Worm (Caenorhabditis elegans) whole organism, dauer: ENCODE data around the gene Y50E8A.12.
"Not testable (repeated sequence)": the region's sequence is repeated elsewhere in the genome, so short reads cannot be mapped to it uniquely, and the experiment has no call there.

ENCODE experiments used
- unc-62 ChIP-seq: sonication (generic microtip); optimal IDR thresholded peaks from 2 replicates; lab custom pipeline; 2017; ENCODE audit warnings: missing biosample characterization, missing genetic modification reagents, missing genetic modification characterization

The Y50E8A.12 gene

ce11 chrV:14797886-14798285, 13.9 kb upstream of the Y50E8A.12 start:
- no peak for TF ChIP-seq unc-62

ce11 chrV:14793043-14793442, 9.0 kb upstream of the Y50E8A.12 start:
- TF ChIP-seq unc-62, result no peak

ce11 chrV:14792346-14792745, 8.3 kb upstream of the Y50E8A.12 start:
- no peak for TF ChIP-seq unc-62

- TF ChIP-seq unc-62, result no peak
These were observed 7.7 kb upstream of the Y50E8A.12 start for ce11 chrV:14791703-14792102.

DNA sequence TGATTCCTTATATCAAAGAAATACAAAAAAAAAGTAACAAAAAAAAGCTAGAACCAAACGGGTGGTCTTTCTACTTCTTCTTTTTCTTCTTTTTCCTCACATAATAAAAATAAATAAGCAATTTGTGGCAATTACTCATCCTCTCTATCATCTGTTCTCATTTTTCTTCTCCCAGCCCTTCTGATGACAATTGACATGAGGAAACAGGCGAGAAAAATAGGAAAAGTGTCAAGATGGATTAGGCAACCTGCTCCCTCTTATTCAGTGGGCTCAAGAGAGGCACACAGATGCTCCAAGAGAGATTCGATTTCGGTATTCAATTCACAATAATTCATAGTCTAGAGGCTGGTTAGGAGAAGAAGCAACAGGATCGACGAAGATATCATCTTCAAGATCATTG, 6.8 kb upstream of the Y50E8A.12 start:
- no peak for TF ChIP-seq unc-62

DNA sequence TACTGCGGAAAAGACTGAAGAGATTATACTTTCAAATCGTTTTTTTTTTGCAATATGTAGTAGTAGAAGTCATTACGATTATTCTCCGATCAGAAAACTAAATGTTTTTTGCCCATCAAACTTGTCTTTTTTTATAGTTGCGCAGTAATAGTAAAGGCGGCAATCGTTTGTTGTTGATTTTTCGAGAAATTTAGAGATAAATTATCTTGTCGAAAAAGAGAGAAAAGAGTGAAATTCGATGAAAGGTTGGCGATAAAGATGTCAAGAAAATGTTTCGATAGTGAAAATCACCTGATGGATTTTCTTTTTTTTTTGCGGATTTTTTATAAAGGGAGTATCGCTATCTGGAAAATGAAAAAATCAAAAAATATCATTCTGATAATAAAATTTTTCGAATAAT, 4.5 kb upstream of the Y50E8A.12 start:
- no peak for TF ChIP-seq unc-62

DNA sequence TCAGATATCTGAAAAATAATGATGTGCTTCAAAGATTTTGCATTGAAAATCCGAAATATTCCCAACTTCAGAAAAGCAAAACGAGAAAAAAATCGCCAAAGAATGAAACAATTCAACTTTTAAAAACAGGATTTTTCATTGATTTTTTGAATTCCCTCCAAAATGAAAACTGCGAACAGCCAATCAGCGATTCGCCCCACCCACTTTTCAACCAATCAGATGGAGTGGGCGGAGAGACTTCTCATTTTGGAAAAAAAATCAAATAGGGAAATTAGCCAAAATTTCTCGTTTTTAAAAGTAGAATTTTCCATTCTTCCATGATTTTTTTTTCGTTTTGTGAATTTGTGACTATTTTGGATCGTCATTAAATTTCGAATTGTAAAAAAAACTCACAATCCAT, 777 bp upstream of the Y50E8A.12 start:
- no peak for TF ChIP-seq unc-62

DNA sequence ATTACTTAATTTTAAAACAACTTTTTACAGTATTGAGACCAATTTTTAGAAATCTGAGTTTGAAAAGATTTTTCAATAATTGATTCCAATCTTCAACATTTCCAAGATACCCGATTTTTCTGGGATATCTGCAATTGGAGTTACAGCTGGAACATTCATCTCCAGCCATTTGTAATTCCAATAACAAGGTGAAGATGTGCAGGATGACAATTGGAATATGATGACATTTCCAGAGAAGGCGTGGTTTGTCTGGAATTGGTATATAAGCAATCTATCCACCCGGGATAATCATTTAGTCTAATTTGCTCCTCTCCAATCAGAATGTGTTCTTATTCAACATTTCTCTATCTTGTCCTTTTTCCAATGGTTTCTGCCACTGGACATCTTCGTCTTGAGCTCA, 2.9 kb downstream of the Y50E8A.12 start, which contains the start of gene Y50E8A.11:
TSS of gene Y50E8A.11 (plus strand) at position 301 of the 400 bp plus-strand sequence.
- TF ChIP-seq unc-62, result no peak

DNA sequence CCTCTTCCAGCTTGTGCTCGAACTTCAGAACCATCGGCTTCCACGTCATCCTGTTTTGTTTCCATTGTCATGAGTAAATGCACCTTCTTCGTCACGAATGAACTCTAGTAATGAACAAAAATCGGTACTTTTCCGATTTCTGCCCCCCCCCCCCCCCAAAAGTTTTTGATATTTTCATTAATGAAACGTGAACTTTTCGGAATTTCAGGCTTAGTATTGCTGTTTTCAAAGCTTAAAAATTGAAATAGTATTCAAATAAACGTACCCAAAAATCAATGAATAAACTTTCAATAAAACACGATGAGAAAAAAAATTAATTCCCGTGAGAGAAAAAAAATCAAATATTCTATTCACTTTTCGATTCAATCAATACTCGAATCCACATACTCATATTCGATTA, 4.4 kb downstream of the Y50E8A.12 start, which contains the start of the genes scrm-7 and Y50E8A.10:
TSS of gene scrm-7 (minus strand) at position 101 of the 400 bp plus-strand sequence.
TSS of gene Y50E8A.10 (plus strand) at position 353 of the 400 bp plus-strand sequence.
- TF ChIP-seq unc-62, result no peak

- no peak for TF ChIP-seq unc-62
These were observed 11.0 kb downstream of the Y50E8A.12 start, which contains the start of gene haf-7 for ce11 chrV:14773048-14773447. TSS of gene haf-7 (plus strand) at chrV:14773258.

ce11 chrV:14763582-14763981, 20.4 kb downstream of the Y50E8A.12 start:
- TF ChIP-seq unc-62, result no peak

DNA sequence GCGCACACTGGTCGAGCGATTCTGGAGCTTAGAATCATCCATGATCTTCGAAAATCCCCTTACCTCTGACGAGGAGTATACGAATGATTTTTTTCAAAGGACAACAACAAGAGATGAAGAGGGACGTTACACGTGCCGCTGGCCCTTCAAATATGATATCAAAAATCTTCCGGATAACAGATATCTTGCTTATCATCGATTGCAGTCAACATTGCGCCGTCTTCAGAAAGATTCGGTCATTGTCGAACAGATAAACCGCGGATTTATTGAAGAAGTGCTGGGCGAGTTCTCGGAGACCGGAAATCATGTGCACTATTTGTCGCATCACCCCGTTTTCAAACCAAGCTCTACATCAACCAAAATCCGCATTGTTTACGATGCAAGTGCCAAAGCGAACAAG, 21.4 kb downstream of the Y50E8A.12 start:
- TF ChIP-seq unc-62, result no peak

- TF ChIP-seq unc-62, result not testable (repeated sequence)
These were observed 33.7 kb downstream of the Y50E8A.12 start, which contains the start of gene nspa-10 for ce11 chrV:14750357-14750756. TSS of gene nspa-10 (minus strand) at chrV:14750457.

- TF ChIP-seq unc-62, result no peak
These were observed 35.3 kb downstream of the Y50E8A.12 start, which contains the start of the genes lipl-8 and Y50E8A.22 for ce11 chrV:14748608-14749137. TSS of gene lipl-8 (minus strand) at chrV:14748708. TSS of gene Y50E8A.22 (minus strand) at chrV:14749087.

DNA sequence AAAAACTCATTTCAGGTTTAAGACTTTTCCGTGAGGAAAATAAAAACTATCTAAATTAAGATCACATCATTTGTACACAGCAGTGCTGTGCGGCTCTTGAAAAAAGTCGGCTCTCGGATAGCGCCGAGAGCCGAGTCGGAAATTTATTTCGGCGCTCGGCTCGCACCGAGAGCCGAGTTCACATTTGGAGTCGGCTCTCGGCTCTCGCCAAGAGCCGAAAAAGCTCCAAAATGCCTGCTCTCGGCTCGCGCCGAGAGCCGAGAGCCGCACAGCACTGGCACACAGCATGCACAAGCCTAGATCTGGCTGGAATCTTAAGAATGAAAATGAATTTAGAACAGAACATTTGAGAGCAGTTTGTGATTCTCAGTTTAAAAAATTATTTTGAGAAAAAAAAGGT, 37.0 kb downstream of the Y50E8A.12 start:
- TF ChIP-seq unc-62, result no peak

- TF ChIP-seq unc-62, result no peak
These were observed 39.2 kb downstream of the Y50E8A.12 start for ce11 chrV:14744824-14745223.

- no peak for TF ChIP-seq unc-62
These were observed 42.8 kb downstream of the Y50E8A.12 start, which contains the start of gene Y50E8A.6 for ce11 chrV:14741233-14741632. TSS of gene Y50E8A.6 (minus strand) at chrV:14741333.

DNA sequence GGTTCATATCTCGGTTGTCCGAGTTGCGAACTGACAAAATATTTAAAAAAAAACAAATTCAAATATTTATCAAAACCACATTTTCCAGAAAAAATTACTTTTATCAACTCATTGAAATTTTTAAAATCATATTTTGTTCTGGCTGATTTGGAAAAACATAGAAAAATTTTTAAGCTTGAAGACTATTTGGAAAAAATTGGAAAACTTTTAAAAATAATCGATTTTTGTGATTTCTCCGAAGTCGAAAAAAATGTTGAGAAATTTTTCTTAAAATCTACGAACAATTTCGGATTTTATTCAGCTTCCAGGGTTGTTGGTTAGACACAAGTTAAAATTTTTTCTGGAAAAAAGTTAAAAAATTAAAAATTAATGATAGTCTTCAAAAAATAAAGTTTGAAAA, 47.2 kb downstream of the Y50E8A.12 start, which contains the start of gene Y50E8A.5:
TSS of gene Y50E8A.5 (minus strand) at position 101 of the 400 bp plus-strand sequence.
- no peak for TF ChIP-seq unc-62
